Fruit fly (Drosophila melanogaster): Measurements from ENCODE around the gene cu.

dm6 chr3R:11172460-11173168, 24.8 kb upstream of the cu start, which contains the start of gene Ugt35A1:
- TF ChIP-seq CG6276 (GFP tag; optimal IDR thresholded peaks at IDR 0.05): no peak
- TF ChIP-seq ss (GFP tag; optimal IDR thresholded peaks at IDR 0.05): no peak
- no peak for TF ChIP-seq CG8319 (GFP tag; optimal IDR thresholded peaks at IDR 0.05)
- TF ChIP-seq Eip93F (GFP tag; optimal IDR thresholded peaks at IDR 0.05): no peak
- TF ChIP-seq CG3919 (GFP tag; optimal IDR thresholded peaks at IDR 0.05): no peak
- no peak for TF ChIP-seq CG10669 (GFP tag; optimal IDR thresholded peaks at IDR 0.05)
